Fruit fly (Drosophila melanogaster): Measurements from ENCODE around the gene CG15784.

Gene CG15784

dm6 chrX:5420568-5421019 lies 8.8 kb upstream of the CG15784 start, which contains the start of gene spoon (continued):
- TF ChIP-seq Nf-YB (GFP tag; optimal IDR thresholded peaks at IDR 0.05) (no peak), mam (GFP tag; optimal IDR thresholded peaks at IDR 0.05) (peak; percentile 67), croc (GFP tag; conservative IDR thresholded peaks at IDR 0.05) (no peak), CG11247 (GFP tag; IDR thresholded peaks at IDR 0.05) (peak; percentile 55), cg (GFP tag; optimal IDR thresholded peaks at IDR 0.05) (no peak), CG13287 (GFP tag; IDR thresholded peaks at IDR 0.05; ENCODE audit: partially characterized antibody) (peak; percentile 91), CG5245 (GFP tag; optimal IDR thresholded peaks at IDR 0.05) (no peak), Nf-YA (GFP tag; IDR thresholded peaks at IDR 0.05) (no peak), CG11560 (tag; IDR thresholded peaks at IDR 0.05) (peak; percentile 63; the same call in 1 of the 3 replicates), CG4424 (GFP tag; optimal IDR thresholded peaks at IDR 0.05) (no peak), CG32772 (GFP tag; IDR thresholded peaks at IDR 0.05) (no peak), pita (GFP tag; optimal IDR thresholded peaks at IDR 0.05) (no peak), Oaz (GFP tag; IDR thresholded peaks at IDR 0.05) (no peak), Elba2 (GFP tag; optimal IDR thresholded peaks at IDR 0.05) (peak; percentile 57), repo (GFP tag; optimal IDR thresholded peaks at IDR 0.05) (peak; percentile 61), bigmax (GFP tag; optimal IDR thresholded peaks at IDR 0.05) (peak; percentile 63), CG16813 (GFP tag; IDR thresholded peaks at IDR 0.05; ENCODE audit: partially characterized antibody) (peak; percentile 97), CG11504 (tag; optimal IDR thresholded peaks at IDR 0.05) (no peak), ap (GFP tag; IDR thresholded peaks at IDR 0.05) (no peak), CG2129 (GFP tag; IDR thresholded peaks at IDR 0.05; ENCODE audit: partially characterized antibody) (peak; percentile 77; the same call in 1 of the 2 replicates), CG1529 (GFP tag; optimal IDR thresholded peaks at IDR 0.05) (no peak), Hand (GFP tag; optimal IDR thresholded peaks at IDR 0.05) (no peak), CG17359 (tag; optimal IDR thresholded peaks at IDR 0.05) (no peak), tup (GFP tag; optimal IDR thresholded peaks at IDR 0.05) (no peak), CG4820 (GFP tag; optimal IDR thresholded peaks at IDR 0.05) (no peak), CG1832 (GFP tag; optimal IDR thresholded peaks at IDR 0.05) (no peak), CG16779 (GFP tag; IDR thresholded peaks at IDR 0.05) (no peak), CG7357 (GFP tag; IDR thresholded peaks at IDR 0.05) (no peak), CG9437 (GFP tag; optimal IDR thresholded peaks at IDR 0.05) (no peak), sr (GFP tag; IDR thresholded peaks at IDR 0.05) (peak; percentile 41; the same call in 1 of the 3 replicates), Xrp1 (GFP tag; IDR thresholded peaks at IDR 0.05) (no peak), bab2 (GFP tag; optimal IDR thresholded peaks at IDR 0.05) (peak; percentile 22), CG4404 (GFP tag; IDR thresholded peaks at IDR 0.05) (peak; percentile 40; the same call in 1 of the 2 replicates), Taf1 (GFP tag; IDR thresholded peaks at IDR 0.05) (no peak), luna (GFP tag; optimal IDR thresholded peaks at IDR 0.05) (no peak), CG15514 (GFP tag; optimal IDR thresholded peaks at IDR 0.05) (peak; percentile 67), CrebB (tag; optimal IDR thresholded peaks at IDR 0.05) (no peak), kay (GFP tag; optimal IDR thresholded peaks at IDR 0.05) (no peak), Bteb2 (GFP tag; optimal IDR thresholded peaks at IDR 0.05) (no peak), D19B (GFP tag; optimal IDR thresholded peaks at IDR 0.05) (no peak), Bgb (GFP tag; IDR thresholded peaks at IDR 0.05; ENCODE audit: partially characterized antibody) (peak; percentile 96), emc (GFP tag; optimal IDR thresholded peaks at IDR 0.05) (no peak), Hmr (GFP tag; optimal IDR thresholded peaks at IDR 0.05) (peak; percentile 39), yki (optimal IDR thresholded peaks at IDR 0.05) (no peak), sisA (GFP tag; IDR thresholded peaks at IDR 0.05) (peak; percentile 28; the same call in 1 of the 2 replicates), dpn (GFP tag; optimal IDR thresholded peaks at IDR 0.05) (peak in 1 of 2 experiments; percentile 28), Six4 (GFP tag; optimal IDR thresholded peaks at IDR 0.05) (no peak), CG11085 (GFP tag; IDR thresholded peaks at IDR 0.05) (peak; percentile 47; the same call in 1 of the 2 replicates), CG2889 (GFP tag; IDR thresholded peaks at IDR 0.05) (no peak), CG10979 (tag; optimal IDR thresholded peaks at IDR 0.05) (no peak), bcd (GFP tag; optimal IDR thresholded peaks at IDR 0.05) (peak; percentile 47), Aef1 (GFP tag; IDR thresholded peaks at IDR 0.05) (peak; percentile 24; the same call in 1 of the 3 replicates)
